Fruit fly (Drosophila melanogaster) whole organism, adult: ENCODE data around the gene CG13733.

Source experiments
- CG11617 ChIP-seq: fragments of 200-800 bp; sonication (Bioruptor generic); optimal IDR thresholded peaks from 2 replicates; lab custom pipeline; 2017; ENCODE audit warnings: mild to moderate bottlenecking, missing biosample characterization, missing genetic modification reagents, missing genetic modification characterization
- CG12768 ChIP-seq: fragments of 200-800 bp; sonication (Bioruptor generic); optimal IDR thresholded peaks from 2 replicates; lab custom pipeline; 2017; ENCODE audit warnings: missing biosample characterization, missing genetic modification characterization, mild to moderate bottlenecking, moderate library complexity, missing genetic modification reagents
- CG14711 ChIP-seq: fragments of 200-800 bp; sonication (Bioruptor generic); optimal IDR thresholded peaks from 2 replicates; lab custom pipeline; 2018; ENCODE audit warnings: missing biosample characterization, mild to moderate bottlenecking, missing genetic modification characterization, moderate library complexity
- CG1620 ChIP-seq: fragments of 200-800 bp; sonication (Bioruptor generic); optimal IDR thresholded peaks from 2 replicates; lab custom pipeline; 2016; ENCODE audit warnings: missing biosample characterization, missing genetic modification characterization
- CG33017 ChIP-seq: fragments of 200-800 bp; sonication (Bioruptor generic); optimal IDR thresholded peaks from 2 replicates; lab custom pipeline; 2018; ENCODE audit warnings: missing biosample characterization, mild to moderate bottlenecking, missing genetic modification characterization, moderate library complexity
- CG5204 ChIP-seq: fragments of 200-800 bp; sonication (Bioruptor generic); optimal IDR thresholded peaks from 2 replicates; lab custom pipeline; 2016; ENCODE audit warnings: missing biosample characterization, missing genetic modification characterization
- CG7045 ChIP-seq: fragments of 200-800 bp; sonication (Bioruptor generic); optimal IDR thresholded peaks from 2 replicates; lab custom pipeline; 2017; ENCODE audit warnings: missing biosample characterization, mild to moderate bottlenecking, missing genetic modification characterization
- CG7101 ChIP-seq: fragments of 200-800 bp; sonication (Bioruptor generic); optimal IDR thresholded peaks from 2 replicates; lab custom pipeline; 2018; ENCODE audit warnings: missing biosample characterization, mild to moderate bottlenecking, missing genetic modification characterization, moderate library complexity
- Clk ChIP-seq: fragments of 200-800 bp; sonication (Bioruptor generic); optimal IDR thresholded peaks from 2 replicates; lab custom pipeline; 2017; ENCODE audit warnings: missing biosample characterization, missing genetic modification characterization
- Crg-1 ChIP-seq: fragments of 200-800 bp; sonication (Bioruptor generic); optimal IDR thresholded peaks from 2 replicates; lab custom pipeline; 2016; ENCODE audit warnings: missing biosample characterization, missing genetic modification characterization
- Hr96 ChIP-seq: fragments of 200-800 bp; sonication (Bioruptor generic); optimal IDR thresholded peaks from 2 replicates; lab custom pipeline; 2016; ENCODE audit warnings: missing biosample characterization, missing genetic modification characterization
- Mnt ChIP-seq: fragments of 200-800 bp; sonication (Bioruptor generic); optimal IDR thresholded peaks from 2 replicates; lab custom pipeline; 2016; ENCODE audit warnings: missing biosample characterization, mild to moderate bottlenecking, missing genetic modification characterization
- bab1 ChIP-seq: fragments of 200-800 bp; sonication (Bioruptor generic); optimal IDR thresholded peaks from 3 replicates; lab custom pipeline; 2019; ENCODE audit warnings: missing biosample characterization, mild to moderate bottlenecking, missing genetic modification characterization, moderate library complexity
- cic ChIP-seq: fragments of 200-800 bp; sonication (Bioruptor generic); optimal IDR thresholded peaks from 2 replicates; lab custom pipeline; 2017; ENCODE audit warnings: missing biosample characterization, mild to moderate bottlenecking, missing genetic modification characterization, moderate library complexity
- cnc ChIP-seq, 2 experiments: fragments of >200 bp; optimal IDR thresholded peaks; 2 replicates each; lab custom pipeline; 2017
- kay ChIP-seq: fragments of 200-800 bp; sonication (Bioruptor generic); peaks from one replicate; lab custom pipeline; 2016; ENCODE audit warnings: missing biosample characterization, missing genetic modification characterization, borderline replicate concordance
- ovo ChIP-seq: fragments of 200-800 bp; sonication (Bioruptor generic); optimal IDR thresholded peaks from 2 replicates; lab custom pipeline; 2016; ENCODE audit warnings: missing biosample characterization, missing genetic modification characterization
- pad ChIP-seq: fragments of 200-800 bp; sonication (Bioruptor generic); optimal IDR thresholded peaks from 3 replicates; lab custom pipeline; 2017; ENCODE audit warnings: missing biosample characterization, missing genetic modification characterization, mild to moderate bottlenecking, moderate library complexity, missing genetic modification reagents
- tj ChIP-seq: fragments of 200-800 bp; sonication (Bioruptor generic); optimal IDR thresholded peaks from 3 replicates; lab custom pipeline; 2017; ENCODE audit warnings: missing biosample characterization, mild to moderate bottlenecking, missing genetic modification characterization, moderate library complexity
- toe ChIP-seq: fragments of 200-800 bp; sonication (Bioruptor generic); optimal IDR thresholded peaks from 2 replicates; lab custom pipeline; 2016; ENCODE audit warnings: missing biosample characterization, missing genetic modification characterization

The CG13733 gene

DNA sequence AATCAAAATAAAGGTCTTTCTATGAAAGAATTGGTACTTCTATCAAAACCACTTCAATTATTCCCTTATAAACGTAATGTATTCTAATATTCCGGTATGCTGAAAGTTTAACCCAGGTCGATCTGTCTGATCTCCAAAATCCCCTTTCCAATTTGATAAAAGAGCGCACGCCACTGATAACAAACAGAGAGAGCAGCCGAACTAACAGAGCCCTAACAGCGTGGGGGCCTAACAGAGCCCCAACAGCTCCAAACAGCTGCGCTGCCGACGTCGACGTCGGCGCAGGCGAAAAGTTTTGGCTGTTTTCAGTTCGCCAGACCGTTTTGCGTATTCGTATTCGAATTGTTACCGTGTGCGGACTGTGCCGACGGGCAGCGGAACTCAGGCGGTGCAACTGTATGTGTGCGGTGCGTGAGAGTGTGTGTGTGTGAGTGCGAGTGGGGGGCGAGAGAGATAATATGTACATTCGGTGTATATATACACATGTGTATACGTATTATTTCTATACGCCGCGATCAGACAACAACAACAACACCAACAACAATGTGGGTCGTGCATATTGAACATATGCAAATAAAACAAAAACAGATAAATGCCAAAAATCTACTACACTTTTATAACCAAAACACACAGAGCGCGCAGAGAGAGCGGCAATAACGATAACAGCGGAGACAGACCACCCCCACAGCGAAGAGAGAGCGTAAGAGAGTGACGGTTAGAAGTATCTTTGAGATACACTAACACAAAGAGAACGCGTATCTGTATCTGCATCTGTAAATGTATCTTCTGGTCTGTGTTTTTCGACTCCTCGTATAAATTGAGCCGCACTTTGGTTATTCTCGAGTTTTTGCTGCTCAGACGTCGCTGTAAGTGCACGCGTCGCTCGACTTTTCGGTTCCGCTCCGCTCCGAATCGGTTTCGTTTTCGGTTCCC lies 8.3 kb upstream of the CG13733 start, which contains the start of gene Oatp74D:
Oatp74D (plus strand) TSS at position 325 of the 933 bp plus-strand sequence.
- TF ChIP-seq CG14711 (tag; lab: Kevin White, UChicago) (peak; percentile 40), pad (GFP tag; lab: Kevin White, UChicago) (no peak), CG33017 (peak; percentile 38), toe (GFP tag; lab: Kevin White, UChicago) (no peak), Crg-1 (GFP tag; lab: Kevin White, UChicago) (no peak), Mnt (GFP tag; lab: Kevin White, UChicago) (peak; percentile 45), cnc (optimal IDR thresholded peaks at IDR 0.05; lab: Kevin White, UChicago) (no peak), ovo (no peak), CG5204 (peak; percentile 33), kay (no peak), CG12768 (GFP tag; lab: Kevin White, UChicago) (peak; percentile 26), Hr96 (GFP tag; lab: Kevin White, UChicago) (peak; percentile 4), tj (peak; percentile 11), CG1620 (GFP tag; lab: Kevin White, UChicago) (no peak), cic (GFP tag; lab: Kevin White, UChicago) (peak; percentile 65), CG11617 (no peak), CG7045 (GFP tag; lab: Kevin White, UChicago) (no peak), CG7101 (tag; lab: Kevin White, UChicago) (peak; percentile 58), Clk (GFP tag; lab: Kevin White, UChicago) (no peak), bab1 (GFP tag; lab: Kevin White, UChicago) (peak; percentile 48)

DNA sequence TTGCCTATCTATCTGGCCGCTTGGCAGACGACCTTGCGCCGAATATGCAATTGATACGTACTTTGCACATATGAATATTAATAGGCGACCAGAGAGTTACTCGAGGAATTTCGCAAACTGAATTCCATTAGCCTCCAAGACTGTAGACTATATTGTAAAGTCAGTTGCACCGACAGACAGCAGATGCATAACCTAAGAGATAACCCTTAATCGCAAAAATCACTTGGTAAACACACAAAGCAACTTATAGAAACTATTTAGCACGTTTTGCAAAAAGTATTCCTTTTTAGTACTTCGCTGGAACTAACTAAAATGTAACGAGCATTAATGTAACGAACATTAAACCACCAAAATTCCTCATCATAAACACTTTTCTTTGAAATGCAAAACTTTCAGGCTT lies 7.4 kb upstream of the CG13733 start, which contains the start of gene CG6333:
CG6333 (minus strand) TSS at position 101 of the 400 bp plus-strand sequence.
- TF ChIP-seq kay (peak; percentile 49), Crg-1 (GFP tag; lab: Kevin White, UChicago) (no peak)

- TF ChIP-seq kay: peak; percentile 88
- no peak for TF ChIP-seq Clk (GFP tag; lab: Kevin White, UChicago)
- peak; percentile 2 for TF ChIP-seq CG14711 (tag; lab: Kevin White, UChicago)
- peak; percentile 35 for TF ChIP-seq CG11617
- TF ChIP-seq CG12768 (GFP tag; lab: Kevin White, UChicago): no peak
- TF ChIP-seq CG7101 (tag; lab: Kevin White, UChicago): peak; percentile 64
- TF ChIP-seq Hr96 (GFP tag; lab: Kevin White, UChicago): peak; percentile 36
- TF ChIP-seq pad (GFP tag; lab: Kevin White, UChicago): peak; percentile 43
- TF ChIP-seq cic (GFP tag; lab: Kevin White, UChicago): no peak
- TF ChIP-seq CG1620 (GFP tag; lab: Kevin White, UChicago): no peak
- no peak for TF ChIP-seq Mnt (GFP tag; lab: Kevin White, UChicago)
- peak; percentile 23 for TF ChIP-seq ovo
- no peak for TF ChIP-seq toe (GFP tag; lab: Kevin White, UChicago)
- TF ChIP-seq CG5204: no peak
- TF ChIP-seq CG33017: peak; percentile 18
- no peak for TF ChIP-seq tj
- TF ChIP-seq CG7045 (GFP tag; lab: Kevin White, UChicago): no peak
- no peak for TF ChIP-seq cnc (optimal IDR thresholded peaks at IDR 0.05; lab: Kevin White, UChicago)
- TF ChIP-seq bab1 (GFP tag; lab: Kevin White, UChicago): no peak
- peak; percentile 55 for TF ChIP-seq Crg-1 (GFP tag; lab: Kevin White, UChicago)
Observed at dm6 chr3L:17485280-17485792, 6.6 kb upstream of the CG13733 start.

DNA sequence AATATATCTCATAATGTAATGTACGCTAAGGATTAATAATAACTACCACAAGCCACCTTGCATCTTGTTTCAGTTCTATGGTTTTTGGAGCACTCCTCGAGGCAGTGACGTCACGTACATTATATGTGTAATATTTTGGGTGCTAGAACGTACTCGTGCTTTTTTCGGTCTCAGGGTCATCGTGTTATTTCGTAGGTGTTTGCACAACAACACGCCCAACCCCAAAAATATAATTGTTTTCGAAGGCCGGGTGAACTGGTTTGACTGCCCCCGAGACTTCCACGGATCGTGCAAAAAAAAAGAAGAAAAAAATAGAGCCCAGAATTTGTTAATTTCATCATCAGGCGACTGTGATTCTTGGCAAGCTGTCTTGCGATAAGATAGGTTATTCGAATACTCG lies 2.2 kb downstream of the CG13733 start:
- TF ChIP-seq tj (no peak), cnc (optimal IDR thresholded peaks at IDR 0.05; lab: Kevin White, UChicago) (no peak), Mnt (GFP tag; lab: Kevin White, UChicago) (no peak), kay (no peak), CG1620 (GFP tag; lab: Kevin White, UChicago) (no peak)

DNA sequence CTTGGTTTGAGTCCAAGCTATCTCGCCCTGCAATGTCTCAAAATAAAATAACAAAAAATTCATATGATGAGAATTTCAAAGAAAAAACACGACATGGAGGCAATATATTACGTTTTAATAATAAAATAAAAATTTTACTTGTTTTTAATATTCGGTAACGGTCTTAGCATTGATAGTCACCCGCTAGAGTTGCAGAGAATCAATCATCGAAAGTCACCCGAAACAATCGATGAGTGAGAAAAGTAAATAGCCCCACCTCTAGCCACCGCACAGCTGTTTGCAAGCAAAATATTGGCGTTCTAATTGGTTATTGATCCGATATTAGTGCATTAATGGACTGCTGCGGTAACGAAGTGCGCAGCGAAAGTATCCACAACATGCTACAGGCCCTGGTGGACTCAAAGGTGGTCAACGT lies 2.7 kb downstream of the CG13733 start, which contains the start of gene CG34250:
CG34250 (plus strand) TSS at position 244 of the 415 bp plus-strand sequence.
- peak; percentile 55 for TF ChIP-seq CG11617
- no peak for TF ChIP-seq CG7101 (tag; lab: Kevin White, UChicago)
- TF ChIP-seq Mnt (GFP tag; lab: Kevin White, UChicago): peak; percentile 51
- peak; percentile 45 for TF ChIP-seq toe (GFP tag; lab: Kevin White, UChicago)
- TF ChIP-seq kay: peak; percentile 80
- peak; percentile 42 for TF ChIP-seq ovo
- TF ChIP-seq CG7045 (GFP tag; lab: Kevin White, UChicago): peak; percentile 52
- TF ChIP-seq Hr96 (GFP tag; lab: Kevin White, UChicago): no peak
- peak; percentile 67 for TF ChIP-seq CG14711 (tag; lab: Kevin White, UChicago)
- peak; percentile 51 for TF ChIP-seq Crg-1 (GFP tag; lab: Kevin White, UChicago)
- TF ChIP-seq Clk (GFP tag; lab: Kevin White, UChicago): no peak
- TF ChIP-seq bab1 (GFP tag; lab: Kevin White, UChicago): peak; percentile 83
- TF ChIP-seq pad (GFP tag; lab: Kevin White, UChicago): no peak
- no peak for TF ChIP-seq CG33017
- TF ChIP-seq CG1620 (GFP tag; lab: Kevin White, UChicago): peak; percentile 33
- no peak for TF ChIP-seq cnc (optimal IDR thresholded peaks at IDR 0.05; lab: Kevin White, UChicago)
- TF ChIP-seq cic (GFP tag; lab: Kevin White, UChicago): peak; percentile 10
- TF ChIP-seq tj: peak; percentile 52
- TF ChIP-seq CG12768 (GFP tag; lab: Kevin White, UChicago): no peak
- TF ChIP-seq CG5204: no peak
